Worm (Caenorhabditis elegans): ENCODE data around the gene irld-66.

DNA sequence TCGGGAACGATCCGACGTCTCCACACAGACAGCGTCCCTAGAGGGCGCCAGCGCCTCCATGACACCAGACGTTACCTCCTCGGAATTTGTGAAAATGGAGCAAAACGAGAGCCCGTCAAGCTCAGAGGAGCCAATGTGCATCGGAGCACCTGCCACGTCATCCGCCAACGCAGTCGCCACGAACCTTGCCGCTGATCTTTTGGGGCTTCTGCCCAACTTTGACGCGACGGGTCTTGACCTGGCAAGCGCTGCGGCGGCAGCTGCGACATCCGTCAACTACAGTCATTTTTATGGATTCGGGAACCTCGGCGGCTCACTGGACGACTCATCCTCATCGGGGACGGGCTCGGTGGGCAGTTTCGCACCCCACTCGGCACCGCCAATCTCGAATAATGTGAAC, 44.8 kb upstream of the irld-66 start:
- TF ChIP-seq snpc-1.3 (tag; optimal IDR thresholded peaks at IDR 0.05; ENCODE audit: insufficient read depth) (no peak), B0261.1 (tag; optimal IDR thresholded peaks at IDR 0.05) (no peak), C06A6.2 (GFP tag; conservative IDR thresholded peaks at IDR 0.05) (no peak), fkh-3 (tag; optimal IDR thresholded peaks at IDR 0.05) (no peak), hlh-26 (GFP tag; conservative IDR thresholded peaks at IDR 0.05) (no peak), B0035.1 (tag; optimal IDR thresholded peaks at IDR 0.05) (no peak), lin-35 (GFP tag; optimal IDR thresholded peaks at IDR 0.05) (no peak), ekl-4 (GFP tag; IDR thresholded peaks at IDR 0.05) (no peak), nhr-80 (tag; optimal IDR thresholded peaks at IDR 0.05) (no peak), B0019.2 (GFP tag; conservative IDR thresholded peaks at IDR 0.05) (no peak)

Data from whole organism, young adult.